Fruit fly (Drosophila melanogaster): ENCODE results near the gene CG17078.

CG17078 gene

DNA sequence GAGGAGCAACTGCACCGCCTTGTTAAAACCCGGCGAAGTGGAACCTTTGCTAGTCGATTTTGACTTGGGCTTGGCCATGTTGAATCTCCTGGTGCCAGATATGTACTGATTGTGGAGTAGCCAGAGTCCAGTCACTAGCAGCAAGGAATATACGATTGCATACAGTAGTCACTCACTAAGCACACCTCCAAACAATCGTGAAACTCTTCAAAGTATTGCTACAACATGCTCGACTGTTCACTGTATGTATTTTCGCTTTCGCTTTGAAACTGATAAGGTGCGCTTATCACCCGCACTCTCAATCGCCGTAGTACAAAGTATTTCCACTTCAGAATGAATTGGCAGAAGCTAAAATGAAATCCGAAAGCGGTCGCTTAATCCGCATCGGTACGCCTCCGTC lies 8.4 kb upstream of the CG17078 start (continued):
- TF ChIP-seq tap (tag; optimal IDR thresholded peaks at IDR 0.05) (peak; percentile 54), oc (tag; optimal IDR thresholded peaks at IDR 0.05) (peak; percentile 27), Trl (optimal IDR thresholded peaks at IDR 0.05) (no peak), Trl (GFP tag; optimal IDR thresholded peaks at IDR 0.05) (peak; percentile 72), Dref (GFP tag; IDR thresholded peaks at IDR 0.05) (peak; percentile 37), br (optimal IDR thresholded peaks at IDR 0.05) (no peak), CG16813 (GFP tag; IDR thresholded peaks at IDR 0.05; ENCODE audit: partially characterized antibody) (no peak), CG6689 (GFP tag; IDR thresholded peaks at IDR 0.05) (no peak), hbn (GFP tag; IDR thresholded peaks at IDR 0.05; ENCODE audit: partially characterized antibody) (no peak), HmgD (GFP tag; optimal IDR thresholded peaks at IDR 0.05) (peak; percentile 13), CG4820 (GFP tag; optimal IDR thresholded peaks at IDR 0.05) (peak; percentile 37), CG6854 (GFP tag; optimal IDR thresholded peaks at IDR 0.05) (peak; percentile 55), prd (optimal IDR thresholded peaks at IDR 0.05) (no peak), prd (GFP tag; IDR thresholded peaks at IDR 0.05) (peak; percentile 75), CG7928 (GFP tag; optimal IDR thresholded peaks at IDR 0.05) (peak; percentile 31), trh (GFP tag; optimal IDR thresholded peaks at IDR 0.05) (peak; percentile 10), gem (tag; optimal IDR thresholded peaks at IDR 0.05) (peak; percentile 51), Opbp (GFP tag; IDR thresholded peaks at IDR 0.05; ENCODE audit: partially characterized antibody) (no peak), CrebB (tag; optimal IDR thresholded peaks at IDR 0.05) (peak; percentile 68), ara (GFP tag; IDR thresholded peaks at IDR 0.05) (no peak; the same call in 1 of the 2 replicates), CG3995 (GFP tag; optimal IDR thresholded peaks at IDR 0.05) (no peak), zfh2 (GFP tag; optimal IDR thresholded peaks at IDR 0.05) (peak; percentile 62), CG6813 (GFP tag; optimal IDR thresholded peaks at IDR 0.05) (peak; percentile 59), CG8924 (tag; optimal IDR thresholded peaks at IDR 0.05) (peak; percentile 19), luna (GFP tag; optimal IDR thresholded peaks at IDR 0.05) (no peak), CG7963 (GFP tag; IDR thresholded peaks at IDR 0.05; ENCODE audit: partially characterized antibody) (no peak), Tbp (GFP tag; optimal IDR thresholded peaks at IDR 0.05) (no peak), gce (GFP tag; IDR thresholded peaks at IDR 0.05) (peak; percentile 11; the same call in 1 of the 3 replicates), pros (GFP tag; optimal IDR thresholded peaks at IDR 0.05) (no peak), Vsx1 (GFP tag; optimal IDR thresholded peaks at IDR 0.05) (peak; percentile 45), her (GFP tag; optimal IDR thresholded peaks at IDR 0.05) (peak; percentile 87), CG6683 (GFP tag; optimal IDR thresholded peaks at IDR 0.05) (peak; percentile 32), rib (GFP tag; IDR thresholded peaks at IDR 0.05) (peak; percentile 69; the same call in 1 of the 2 replicates), sens-2 (GFP tag; IDR thresholded peaks at IDR 0.05) (no peak), zen2 (GFP tag; IDR thresholded peaks at IDR 0.05; ENCODE audit: partially characterized antibody) (no peak), CG15269 (tag; optimal IDR thresholded peaks at IDR 0.05) (peak; percentile 74), Lhr (GFP tag; optimal IDR thresholded peaks at IDR 0.05) (no peak), Usf (GFP tag; optimal IDR thresholded peaks at IDR 0.05) (peak; percentile 35), jigr1 (GFP tag; IDR thresholded peaks at IDR 0.05) (no peak), CG13424 (tag; optimal IDR thresholded peaks at IDR 0.05) (peak; percentile 57), pita (GFP tag; optimal IDR thresholded peaks at IDR 0.05) (no peak), Aef1 (GFP tag; IDR thresholded peaks at IDR 0.05) (peak; percentile 68), otp (GFP tag; IDR thresholded peaks at IDR 0.05) (peak; percentile 64), CG7271 (tag; optimal IDR thresholded peaks at IDR 0.05) (no peak), Ssrp (tag; optimal IDR thresholded peaks at IDR 0.05) (peak; percentile 10), CG1529 (GFP tag; optimal IDR thresholded peaks at IDR 0.05) (no peak), btn (GFP tag; optimal IDR thresholded peaks at IDR 0.05) (peak; percentile 29), CG4730 (GFP tag; IDR thresholded peaks at IDR 0.05) (peak; percentile 59; the same call in 1 of the 2 replicates), CG5953 (GFP tag; IDR thresholded peaks at IDR 0.05) (peak; percentile 55), Dbx (GFP tag; IDR thresholded peaks at IDR 0.05) (peak; percentile 88), dysf (GFP tag; IDR thresholded peaks at IDR 0.05) (peak; percentile 75), TFAM (GFP tag; optimal IDR thresholded peaks at IDR 0.05) (no peak)
